Worm (Caenorhabditis elegans): ENCODE data around the gene F10D7.5.

DNA sequence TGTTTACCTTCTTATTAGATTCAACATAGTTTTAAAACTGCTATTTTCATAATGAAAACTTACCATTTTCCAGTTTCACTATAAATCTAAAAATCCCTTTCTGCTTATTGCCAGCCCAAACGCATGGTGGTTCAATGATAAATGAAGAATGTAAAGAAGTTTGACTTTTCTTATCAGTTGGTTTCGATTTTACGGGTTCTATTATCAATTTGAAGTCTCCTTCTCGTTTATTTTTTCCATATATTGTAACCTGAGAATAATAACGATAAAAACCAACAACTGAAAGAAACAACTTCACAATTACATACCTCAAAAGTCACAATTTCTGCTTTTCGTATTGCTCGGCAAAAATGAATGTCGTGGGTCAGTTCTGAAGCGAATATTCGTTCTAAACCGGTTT, 12.4 kb downstream of the F10D7.5 start:
- TF ChIP-seq dao-5 (tag; optimal IDR thresholded peaks at IDR 0.05): no peak
- TF ChIP-seq him-1 (tag; optimal IDR thresholded peaks at IDR 0.05): no peak
- no peak for TF ChIP-seq W03F9.2 (tag; optimal IDR thresholded peaks at IDR 0.05)

All from whole organism, L4/young adult.